Worm (Caenorhabditis elegans) whole organism, late embryonic: Measurements from ENCODE around the gene F26F2.8.

Experiments
- ama-1 ChIP-seq: fragments of 150-350 bp; optimal IDR thresholded peaks from 2 replicates; lab custom pipeline; 2014
- ceh-30 ChIP-seq: fragments of 150-350 bp; optimal IDR thresholded peaks from 2 replicates; lab custom pipeline; 2014; ENCODE audit warnings: missing biosample characterization, missing genetic modification characterization
- dmd-4 ChIP-seq: sonication (generic microtip); optimal IDR thresholded peaks from 2 replicates; lab custom pipeline; 2016; ENCODE audit warnings: borderline replicate concordance, missing genetic modification characterization, missing compliant biosample characterization
- eyg-1 ChIP-seq: sonication (generic microtip); optimal IDR thresholded peaks from 2 replicates; lab custom pipeline; 2016; ENCODE audit warnings: missing genotype, missing genetic modification characterization, missing compliant biosample characterization
- gmeb-2 ChIP-seq: sonication (generic microtip); optimal IDR thresholded peaks from 2 replicates; lab custom pipeline; 2016; ENCODE audit warnings: missing genetic modification characterization, inconsistent platforms, missing compliant biosample characterization
- pag-3 ChIP-seq: sonication (generic microtip); optimal IDR thresholded peaks from 2 replicates; lab custom pipeline; 2016; ENCODE audit warnings: missing compliant biosample characterization, missing genetic modification characterization, borderline replicate concordance
- pha-4 ChIP-seq: fragments of 150-350 bp; optimal IDR thresholded peaks from 2 replicates; lab custom pipeline; 2018; ENCODE audit warnings: missing biosample characterization, missing genetic modification reagents, missing genetic modification characterization
- pqm-1 ChIP-seq: sonication (generic microtip); optimal IDR thresholded peaks from 2 replicates; lab custom pipeline; 2016; ENCODE audit warnings: missing genetic modification characterization, missing compliant biosample characterization
- ref-2 ChIP-seq: sonication (generic microtip); optimal IDR thresholded peaks from 2 replicates; lab custom pipeline; 2016; ENCODE audit warnings: missing genetic modification characterization, missing compliant biosample characterization

DNA sequence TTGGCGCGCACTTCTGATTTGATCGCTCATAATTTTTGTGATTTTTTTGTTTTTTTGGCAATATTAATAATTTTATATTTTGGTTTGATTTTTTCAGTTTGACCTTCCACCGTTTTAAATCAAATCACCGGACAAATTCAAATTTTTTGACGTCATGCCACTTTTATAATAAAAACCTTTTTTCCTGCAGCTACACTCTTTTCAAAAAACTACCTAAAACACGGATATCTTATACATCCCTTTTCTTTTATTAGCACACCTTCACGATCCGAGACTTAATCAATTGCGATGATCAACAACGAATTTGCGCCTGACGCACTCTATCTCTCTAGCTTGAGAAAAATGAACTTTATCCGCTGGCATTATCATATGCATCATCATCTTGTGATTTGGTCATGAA lies 30.1 kb downstream of the F26F2.8 start, which contains the start of gene grd-2:
- no peak for TF ChIP-seq eyg-1
- TF ChIP-seq pag-3 (tag; lab: Kevin White, UChicago), result no peak
- no peak for TF ChIP-seq pha-4 (tag; lab: Kevin White, UChicago)
- no peak for TF ChIP-seq gmeb-2 (tag; lab: Kevin White, UChicago)
- no peak for TF ChIP-seq pqm-1 (tag; lab: Kevin White, UChicago)
- no peak for TF ChIP-seq dmd-4 (tag; lab: Kevin White, UChicago)
- TF ChIP-seq ref-2, result no peak
- no peak for TF ChIP-seq ama-1 (lab: Kevin White, UChicago)
- TF ChIP-seq ceh-30 (tag; lab: Kevin White, UChicago), result no peak
